Fruit fly (Drosophila melanogaster) whole organism, pupa: ENCODE data around the gene CG43175.
A peak's percentile ranks its signal among the peaks of the same experiment; 100 is the strongest.

Experiments
- CG10348 ChIP-seq: fragments of 200-800 bp; sonication (Bioruptor generic); IDR thresholded peaks from 2 replicates; pipeline ENCODE4 v1.3.6; 2022; ENCODE audit warnings: missing biosample characterization, missing genetic modification characterization
- CG12605 ChIP-seq: fragments of 200-800 bp; sonication (Bioruptor generic); IDR thresholded peaks from 2 replicates; pipeline ENCODE4 v1.3.6; 2022; ENCODE audit warnings: missing biosample characterization, missing genetic modification characterization
- CG13204 ChIP-seq: fragments of 200-800 bp; sonication (Bioruptor generic); optimal IDR thresholded peaks from 2 replicates; lab custom pipeline; 2018; ENCODE audit warnings: missing biosample characterization, mild to moderate bottlenecking, missing genetic modification characterization, moderate library complexity
- CG15710 ChIP-seq: fragments of 200-800 bp; sonication (Bioruptor generic); optimal IDR thresholded peaks from 2 replicates; lab custom pipeline; 2018; ENCODE audit warnings: missing biosample characterization, mild to moderate bottlenecking, missing genetic modification characterization, moderate library complexity
- CG17806 ChIP-seq: fragments of 200-800 bp; sonication (Bioruptor generic); optimal IDR thresholded peaks from 2 replicates; lab custom pipeline; 2018; ENCODE audit warnings: missing biosample characterization, mild to moderate bottlenecking, missing genetic modification characterization, moderate library complexity
- CG32121 ChIP-seq: fragments of 200-800 bp; sonication (Bioruptor generic); IDR thresholded peaks from 2 replicates; pipeline ENCODE4 v1.3.6; 2022; ENCODE audit warnings: missing biosample characterization, missing genetic modification characterization
- CG34367 ChIP-seq: fragments of 200-800 bp; sonication (Bioruptor generic); optimal IDR thresholded peaks from 2 replicates; lab custom pipeline; 2018; ENCODE audit warnings: missing biosample characterization, mild to moderate bottlenecking, missing genetic modification characterization
- CG4496 ChIP-seq: fragments of 200-800 bp; sonication (Bioruptor generic); IDR thresholded peaks from 3 replicates; pipeline ENCODE4 v1.3.6; 2022; ENCODE audit warnings: missing biosample characterization, missing genetic modification characterization
- CG8159 ChIP-seq: fragments of 200-800 bp; sonication (Bioruptor generic); optimal IDR thresholded peaks from 3 replicates; lab custom pipeline; 2018; ENCODE audit warnings: missing biosample characterization, mild to moderate bottlenecking, missing genetic modification characterization, moderate library complexity
- CG8301 ChIP-seq: fragments of 200-800 bp; sonication (Bioruptor generic); optimal IDR thresholded peaks from 2 replicates; lab custom pipeline; 2018; ENCODE audit warnings: missing biosample characterization, mild to moderate bottlenecking, missing genetic modification characterization
- CG9948 ChIP-seq: fragments of 200-800 bp; sonication (Bioruptor generic); optimal IDR thresholded peaks from 2 replicates; lab custom pipeline; 2018; ENCODE audit warnings: missing biosample characterization, mild to moderate bottlenecking, missing genetic modification characterization, moderate library complexity
- D1 ChIP-seq: fragments of 200-800 bp; sonication (Bioruptor generic); optimal IDR thresholded peaks from 2 replicates; lab custom pipeline; 2018; ENCODE audit warnings: missing biosample characterization, mild to moderate bottlenecking, missing genetic modification characterization, moderate library complexity
- EcR ChIP-seq: fragments of 200-800 bp; sonication (Bioruptor generic); optimal IDR thresholded peaks from 3 replicates; lab custom pipeline; 2019; ENCODE audit warnings: missing biosample characterization, missing genetic modification characterization, mild to moderate bottlenecking, moderate library complexity, missing genetic modification reagents
- Ets98B ChIP-seq: fragments of 200-800 bp; sonication (Bioruptor generic); IDR thresholded peaks from 2 replicates; pipeline ENCODE4 v1.3.6; 2022; ENCODE audit warnings: missing biosample characterization, missing genetic modification characterization
- Pif1A ChIP-seq: fragments of 200-800 bp; sonication (Bioruptor generic); optimal IDR thresholded peaks from 3 replicates; lab custom pipeline; 2016; ENCODE audit warnings: missing biosample characterization, missing genetic modification characterization
- Pif1B ChIP-seq: fragments of 200-800 bp; sonication (Bioruptor generic); optimal IDR thresholded peaks from 3 replicates; lab custom pipeline; 2016; ENCODE audit warnings: missing biosample characterization, missing genetic modification characterization
- Snoo ChIP-seq: fragments of 200-800 bp; sonication (Bioruptor generic); optimal IDR thresholded peaks from 3 replicates; lab custom pipeline; 2017; ENCODE audit warnings: missing biosample characterization, mild to moderate bottlenecking, missing genetic modification characterization, inconsistent platforms
- fd96Ca ChIP-seq: fragments of 200-800 bp; sonication (Bioruptor generic); IDR thresholded peaks from 3 replicates; pipeline ENCODE4 v1.3.6; 2022; ENCODE audit warnings: missing biosample characterization, missing genetic modification characterization
- gl ChIP-seq: fragments of 200-800 bp; sonication (Bioruptor generic); optimal IDR thresholded peaks from 2 replicates; lab custom pipeline; 2018; ENCODE audit warnings: missing biosample characterization, mild to moderate bottlenecking, missing genetic modification characterization
- rn ChIP-seq: fragments of 200-800 bp; sonication (Bioruptor generic); IDR thresholded peaks from 2 replicates; pipeline ENCODE4 v1.3.6; 2022; ENCODE audit warnings: missing biosample characterization, missing genetic modification characterization

CG43175 gene

dm6 chr3R:17680268-17680638 is 49.7 kb downstream of the CG43175 start:
- TF ChIP-seq CG9948 (tag; lab: Kevin White, UChicago) (no peak), CG13204 (peak; percentile 16), EcR (GFP tag; lab: Kevin White, UChicago) (peak; percentile 92)

dm6 chr3R:17680639-17681302 is 50.3 kb downstream of the CG43175 start:
- TF ChIP-seq fd96Ca (GFP tag; lab: Robert Waterston, UW) (no peak), CG15710 (tag; lab: Kevin White, UChicago) (peak; percentile 23), CG10348 (GFP tag; lab: Robert Waterston, UW) (no peak), D1 (tag; lab: Kevin White, UChicago) (no peak), gl (tag; lab: Kevin White, UChicago) (no peak), CG17806 (no peak), Ets98B (peak; percentile 5), CG32121 (peak; percentile 44; the same call in 1 of the 2 replicates), CG34367 (tag; lab: Kevin White, UChicago) (peak; percentile 0), CG9948 (tag; lab: Kevin White, UChicago) (peak; percentile 21), CG8159 (no peak), EcR (GFP tag; lab: Kevin White, UChicago) (peak; percentile 33), CG8301 (tag; lab: Kevin White, UChicago) (peak; percentile 45), Snoo (tag; lab: Kevin White, UChicago) (peak; percentile 58), CG4496 (GFP tag; lab: Robert Waterston, UW) (no peak)

dm6 chr3R:17681611-17682243 is 51.2 kb downstream of the CG43175 start:
- TF ChIP-seq CG13204 (no peak), EcR (GFP tag; lab: Kevin White, UChicago) (peak; percentile 85)

- no peak for TF ChIP-seq CG17806
- no peak for TF ChIP-seq CG32121
- no peak for TF ChIP-seq CG15710 (tag; lab: Kevin White, UChicago)
- TF ChIP-seq CG8301 (tag; lab: Kevin White, UChicago): no peak
- TF ChIP-seq EcR (GFP tag; lab: Kevin White, UChicago): peak; percentile 78
- no peak for TF ChIP-seq rn (GFP tag; lab: Robert Waterston, UW)
- TF ChIP-seq CG8159: no peak
- no peak for TF ChIP-seq Pif1A (GFP tag; lab: Kevin White, UChicago)
- no peak for TF ChIP-seq fd96Ca (GFP tag; lab: Robert Waterston, UW)
- no peak for TF ChIP-seq CG10348 (GFP tag; lab: Robert Waterston, UW)
- TF ChIP-seq gl (tag; lab: Kevin White, UChicago): peak; percentile 8
- no peak for TF ChIP-seq CG4496 (GFP tag; lab: Robert Waterston, UW)
- no peak for TF ChIP-seq Pif1B
- TF ChIP-seq CG12605: no peak
- TF ChIP-seq CG9948 (tag; lab: Kevin White, UChicago): no peak
Observed at dm6 chr3R:17682244-17682773, 51.8 kb downstream of the CG43175 start, which contains the start of the genes alt and CG7655. alt (minus strand) TSS chr3R:17682515. CG7655 (plus strand) TSS chr3R:17682669.

- TF ChIP-seq Snoo (tag; lab: Kevin White, UChicago): no peak
- TF ChIP-seq CG15710 (tag; lab: Kevin White, UChicago): peak; percentile 0
Observed at dm6 chr3R:17684854-17685253, 54.3 kb downstream of the CG43175 start, which contains the start of the genes CG31251 and CG31360. CG31251 (minus strand) TSS chr3R:17684915. CG31360 (plus strand) TSS chr3R:17685097.

- TF ChIP-seq D1 (tag; lab: Kevin White, UChicago) (no peak), fd96Ca (GFP tag; lab: Robert Waterston, UW) (no peak), CG15710 (tag; lab: Kevin White, UChicago) (no peak), Pif1B (no peak), Ets98B (no peak), gl (tag; lab: Kevin White, UChicago) (no peak), CG17806 (no peak), CG10348 (GFP tag; lab: Robert Waterston, UW) (no peak), CG9948 (tag; lab: Kevin White, UChicago) (no peak), CG12605 (no peak), rn (GFP tag; lab: Robert Waterston, UW) (no peak), CG8301 (tag; lab: Kevin White, UChicago) (no peak)
Observed at dm6 chr3R:17686875-17687274, 56.4 kb downstream of the CG43175 start, which contains the start of gene CG31249. CG31249 (minus strand) TSS chr3R:17687071.
